Fruit fly (Drosophila melanogaster) whole organism, embryonic: ENCODE measurements around the gene Cyp4g15.

Source experiments
- ATbp ChIP-seq: fragments of 200-800 bp; sonication (Bioruptor generic); optimal IDR thresholded peaks from 2 replicates; lab custom pipeline; 2017; ENCODE audit warnings: missing biosample characterization, mild to moderate bottlenecking, missing genetic modification characterization, missing genetic modification reagents
- B-H2 ChIP-seq: fragments of 200-800 bp; sonication (Bioruptor generic); optimal IDR thresholded peaks from 2 replicates; lab custom pipeline; 2018; ENCODE audit warnings: missing biosample characterization, mild to moderate bottlenecking, missing genetic modification characterization
- C15 ChIP-seq: fragments of 200-800 bp; sonication (Bioruptor generic); IDR thresholded peaks from 3 replicates; pipeline ENCODE4 v1.3.6; 2022; ENCODE audit warnings: missing biosample characterization, missing genetic modification characterization
- CG10321 ChIP-seq: fragments of 200-800 bp; sonication (Bioruptor generic); IDR thresholded peaks from 2 replicates; pipeline ENCODE4 v1.3.6; 2022; ENCODE audit warnings: missing biosample characterization, missing genetic modification characterization
- CG11504 ChIP-seq: fragments of 200-800 bp; sonication (Bioruptor generic); optimal IDR thresholded peaks from 3 replicates; lab custom pipeline; 2019; ENCODE audit warnings: missing biosample characterization, mild to moderate bottlenecking, missing genetic modification characterization, moderate library complexity
- CG12744 ChIP-seq: fragments of 200-800 bp; sonication (Bioruptor generic); optimal IDR thresholded peaks from 2 replicates; lab custom pipeline; 2016; ENCODE audit warnings: missing biosample characterization, missing genetic modification characterization
- CG13624 ChIP-seq: fragments of 200-800 bp; sonication (Bioruptor generic); optimal IDR thresholded peaks from 2 replicates; lab custom pipeline; 2016; ENCODE audit warnings: missing biosample characterization, missing genetic modification characterization
- CG14710 ChIP-seq: fragments of 200-800 bp; sonication (Bioruptor generic); optimal IDR thresholded peaks from 3 replicates; lab custom pipeline; 2019; ENCODE audit warnings: missing biosample characterization, mild to moderate bottlenecking, missing genetic modification characterization, moderate library complexity
- CG15601 ChIP-seq: fragments of 200-800 bp; sonication (Bioruptor generic); optimal IDR thresholded peaks from 3 replicates; lab custom pipeline; 2019; ENCODE audit warnings: missing biosample characterization, mild to moderate bottlenecking, missing genetic modification characterization, moderate library complexity
- CG17186 ChIP-seq: fragments of 200-800 bp; sonication (Bioruptor generic); optimal IDR thresholded peaks from 3 replicates; lab custom pipeline; 2017; ENCODE audit warnings: missing biosample characterization, missing genetic modification reagents, missing genetic modification characterization
- CG2116 ChIP-seq: fragments of 200-800 bp; sonication (Bioruptor generic); optimal IDR thresholded peaks from 3 replicates; lab custom pipeline; 2018; ENCODE audit warnings: missing biosample characterization, mild to moderate bottlenecking, missing genetic modification characterization
- CG2889 ChIP-seq: fragments of 200-800 bp; sonication (Bioruptor generic); IDR thresholded peaks from 3 replicates; pipeline ENCODE4 v1.3.6; 2022; ENCODE audit warnings: missing biosample characterization, missing genetic modification characterization
- CG31388 ChIP-seq: fragments of 200-800 bp; sonication (Bioruptor generic); optimal IDR thresholded peaks from 2 replicates; lab custom pipeline; 2016; ENCODE audit warnings: missing biosample characterization, missing genetic modification characterization
- CG32532 ChIP-seq: fragments of 200-800 bp; sonication (Bioruptor generic); IDR thresholded peaks from 2 replicates; pipeline ENCODE4 v1.3.6; 2022; ENCODE audit warnings: missing biosample characterization, missing genetic modification characterization
- CG32772 ChIP-seq: fragments of 200-800 bp; sonication (Bioruptor generic); IDR thresholded peaks from 2 replicates; pipeline ENCODE4 v1.3.6; 2022; ENCODE audit warnings: missing biosample characterization, missing genetic modification characterization
- CG34224 ChIP-seq: fragments of 200-800 bp; sonication (Bioruptor generic); IDR thresholded peaks from 3 replicates; pipeline ENCODE4 v1.3.6; 2022; ENCODE audit warnings: missing biosample characterization, missing genetic modification characterization; ENCODE audit not compliant: partially characterized antibody
- CG34376 ChIP-seq: fragments of 200-800 bp; sonication (Bioruptor generic); optimal IDR thresholded peaks from 2 replicates; lab custom pipeline; 2018; ENCODE audit warnings: missing biosample characterization, mild to moderate bottlenecking, missing genetic modification characterization
- CG4360 ChIP-seq: fragments of 200-800 bp; sonication (Bioruptor generic); IDR thresholded peaks from 2 replicates; pipeline ENCODE4 v1.3.6; 2022; ENCODE audit warnings: missing biosample characterization, missing genetic modification characterization
- CG5245 ChIP-seq: fragments of 200-800 bp; sonication (Bioruptor generic); optimal IDR thresholded peaks from 3 replicates; lab custom pipeline; 2016; ENCODE audit warnings: missing biosample characterization, missing genetic modification characterization
- CG7357 ChIP-seq: fragments of 200-800 bp; sonication (Bioruptor generic); IDR thresholded peaks from 3 replicates; pipeline ENCODE4 v1.3.6; 2022; ENCODE audit warnings: missing biosample characterization, missing genetic modification characterization
- CG7745 ChIP-seq: fragments of 200-800 bp; sonication (Bioruptor generic); optimal IDR thresholded peaks from 2 replicates; lab custom pipeline; 2018; ENCODE audit warnings: missing biosample characterization, mild to moderate bottlenecking, missing genetic modification characterization, moderate library complexity
- CG7963 ChIP-seq: fragments of 200-800 bp; sonication (Bioruptor generic); IDR thresholded peaks from 3 replicates; pipeline ENCODE4 v1.3.6; 2022; ENCODE audit warnings: missing biosample characterization, missing genetic modification characterization; ENCODE audit not compliant: partially characterized antibody
- CG9727 ChIP-seq: fragments of 200-800 bp; sonication (Bioruptor generic); optimal IDR thresholded peaks from 3 replicates; lab custom pipeline; 2017; ENCODE audit warnings: missing biosample characterization, mild to moderate bottlenecking, missing genetic modification characterization
- H2.0 ChIP-seq: fragments of 200-800 bp; sonication (Bioruptor generic); IDR thresholded peaks from 2 replicates; pipeline ENCODE4 v1.3.6; 2022; ENCODE audit warnings: missing biosample characterization, missing genetic modification characterization
- Lpt ChIP-seq: fragments of >200 bp; optimal IDR thresholded peaks from 2 replicates; lab custom pipeline; 2018; ENCODE audit warnings: missing biosample characterization, missing genetic modification characterization
- Mad ChIP-seq: fragments of 200-800 bp; sonication (Bioruptor generic); optimal IDR thresholded peaks from 2 replicates; lab custom pipeline; 2016; ENCODE audit warnings: missing biosample characterization, missing genetic modification characterization
- Meics ChIP-seq: fragments of 200-800 bp; sonication (Bioruptor generic); optimal IDR thresholded peaks from 2 replicates; lab custom pipeline; 2017; ENCODE audit warnings: missing biosample characterization, mild to moderate bottlenecking, missing genetic modification characterization
- Mrtf ChIP-seq: fragments of 200-800 bp; sonication (Bioruptor generic); IDR thresholded peaks from 3 replicates; pipeline ENCODE4 v1.3.6; 2022; ENCODE audit warnings: missing biosample characterization, missing genetic modification characterization
- Myb ChIP-seq: fragments of 200-800 bp; sonication (Bioruptor generic); optimal IDR thresholded peaks from 2 replicates; lab custom pipeline; 2016; ENCODE audit warnings: missing biosample characterization, missing genetic modification characterization
- Poxn ChIP-seq: fragments of 200-800 bp; sonication (Bioruptor generic); IDR thresholded peaks from 2 replicates; pipeline ENCODE4 v1.3.6; 2022; ENCODE audit warnings: missing biosample characterization, missing genetic modification characterization
- Scr ChIP-seq: fragments of 200-800 bp; sonication (Bioruptor generic); IDR thresholded peaks from 2 replicates; pipeline ENCODE4 v1.3.6; 2022; ENCODE audit warnings: missing biosample characterization, missing genetic modification characterization; ENCODE audit not compliant: partially characterized antibody
- Usf ChIP-seq: fragments of 200-800 bp; sonication (Bioruptor generic); optimal IDR thresholded peaks from 2 replicates; lab custom pipeline; 2017; ENCODE audit warnings: missing genotype, missing biosample characterization, missing genetic modification characterization
- ase ChIP-seq: fragments of 200-800 bp; sonication (Bioruptor generic); IDR thresholded peaks from 3 replicates; pipeline ENCODE4 v1.3.6; 2022; ENCODE audit warnings: missing biosample characterization, missing genetic modification characterization
- ash1 ChIP-seq: fragments of 200-800 bp; sonication (Bioruptor generic); optimal IDR thresholded peaks from 2 replicates; lab custom pipeline; 2018; ENCODE audit warnings: missing biosample characterization, mild to moderate bottlenecking, missing genetic modification characterization
- bbx ChIP-seq: fragments of 200-800 bp; sonication (Bioruptor generic); IDR thresholded peaks from 2 replicates; pipeline ENCODE4 v1.3.6; 2022; ENCODE audit warnings: missing biosample characterization, missing genetic modification characterization; ENCODE audit not compliant: partially characterized antibody
- corto ChIP-seq: fragments of 200-800 bp; sonication (Bioruptor generic); optimal IDR thresholded peaks from 2 replicates; lab custom pipeline; 2016; ENCODE audit warnings: missing biosample characterization, mild to moderate bottlenecking, missing genetic modification characterization, moderate library complexity
- eve ChIP-seq, 2 experiments: fragments of >200 bp; optimal IDR thresholded peaks; 2 replicates each; lab custom pipeline; 2017; ENCODE audit warnings: missing biosample characterization in 2 of 2, missing genetic modification characterization in 2 of 2
- fru ChIP-seq: fragments of >200 bp; optimal IDR thresholded peaks from 2 replicates; lab custom pipeline; 2017
- gsb ChIP-seq: fragments of 200-800 bp; sonication (Bioruptor generic); IDR thresholded peaks from 2 replicates; pipeline ENCODE4 v1.3.6; 2022; ENCODE audit warnings: missing biosample characterization, missing genetic modification characterization
- klu ChIP-seq: fragments of 200-800 bp; sonication (Bioruptor generic); IDR thresholded peaks from 2 replicates; pipeline ENCODE4 v1.3.6; 2022; ENCODE audit warnings: missing biosample characterization, missing genetic modification characterization
- knrl ChIP-seq: fragments of 200-800 bp; sonication (Bioruptor generic); IDR thresholded peaks from 3 replicates; pipeline ENCODE4 v1.3.6; 2022; ENCODE audit warnings: missing biosample characterization, missing genetic modification characterization; ENCODE audit not compliant: partially characterized antibody
- maf-S ChIP-seq: fragments of 200-800 bp; sonication (Bioruptor generic); optimal IDR thresholded peaks from 2 replicates; lab custom pipeline; 2016; ENCODE audit warnings: missing biosample characterization, missing genetic modification characterization
- nerfin-2 ChIP-seq: fragments of 200-800 bp; sonication (Bioruptor generic); IDR thresholded peaks from 2 replicates; pipeline ENCODE4 v1.3.6; 2022; ENCODE audit warnings: missing biosample characterization, missing genetic modification characterization; ENCODE audit not compliant: partially characterized antibody
- pzg ChIP-seq: fragments of 200-800 bp; sonication (Bioruptor generic); optimal IDR thresholded peaks from 3 replicates; lab custom pipeline; 2018; ENCODE audit warnings: missing biosample characterization, mild to moderate bottlenecking, missing genetic modification characterization, moderate library complexity
- ranshi ChIP-seq: fragments of 200-800 bp; sonication (Bioruptor generic); IDR thresholded peaks from 2 replicates; pipeline ENCODE4 v1.3.6; 2022; ENCODE audit warnings: missing biosample characterization, missing genetic modification characterization
- salm ChIP-seq: fragments of 200-800 bp; sonication (Bioruptor generic); optimal IDR thresholded peaks from 2 replicates; lab custom pipeline; 2018; ENCODE audit warnings: missing biosample characterization, mild to moderate bottlenecking, missing genetic modification characterization
- sc ChIP-seq, 3 experiments: fragments of >200 bp in 2 of 3; fragments of 200-800 bp in 1 of 3; sonication (Bioruptor generic) in 1 of 3; optimal IDR thresholded peaks; 2 replicates in 2 of 3; 3 replicates in 1 of 3; lab custom pipeline; 2017; ENCODE audit warnings: mild to moderate bottlenecking in 1 of 3, missing biosample characterization in 1 of 3, missing genetic modification characterization in 1 of 3, missing genetic modification reagents in 1 of 3
- shn ChIP-seq: fragments of 200-800 bp; sonication (Bioruptor generic); optimal IDR thresholded peaks from 3 replicates; lab custom pipeline; 2016; ENCODE audit warnings: missing biosample characterization, missing genetic modification characterization
- sr ChIP-seq: fragments of 200-800 bp; sonication (Bioruptor generic); IDR thresholded peaks from 3 replicates; pipeline ENCODE4 v1.3.6; 2022; ENCODE audit warnings: missing biosample characterization, missing genetic modification characterization
- vfl ChIP-seq: fragments of 200-800 bp; sonication (Bioruptor generic); optimal IDR thresholded peaks from 2 replicates; lab custom pipeline; 2016; ENCODE audit warnings: missing biosample characterization, missing genetic modification characterization

Cyp4g15 gene

dm6 chrX:11452846-11453391 is 23.9 kb upstream of the Cyp4g15 start (continued):
- peak; percentile 31; the same call in 1 of the 3 replicates for TF ChIP-seq knrl (GFP tag; lab: Robert Waterston, UW)
- no peak for TF ChIP-seq B-H2 (GFP tag; lab: Kevin White, UChicago)
- no peak for TF ChIP-seq CG2116 (GFP tag; lab: Kevin White, UChicago)
- TF ChIP-seq C15 (GFP tag; lab: Robert Waterston, UW): peak; percentile 74; the same call in 2 of the 3 replicates
- TF ChIP-seq CG9727 (GFP tag; lab: Kevin White, UChicago): peak; percentile 76
- peak; percentile 32 for TF ChIP-seq Myb (GFP tag; lab: Kevin White, UChicago)
- peak; percentile 64 for TF ChIP-seq Meics (GFP tag; lab: Kevin White, UChicago)
- no peak for TF ChIP-seq Scr (GFP tag; lab: Robert Waterston, UW)
- no peak for TF ChIP-seq CG31388
- TF ChIP-seq CG32532 (GFP tag; lab: Robert Waterston, UW): peak; percentile 81
- TF ChIP-seq CG7357 (GFP tag; lab: Robert Waterston, UW): peak; percentile 52; the same call in 1 of the 3 replicates
- TF ChIP-seq CG32772 (GFP tag; lab: Robert Waterston, UW): peak; percentile 83
- TF ChIP-seq CG7963 (GFP tag; lab: Robert Waterston, UW): no peak
- no peak for TF ChIP-seq eve (GFP tag; optimal IDR thresholded peaks at IDR 0.05; lab: Kevin White, UChicago)
- peak; percentile 87 for TF ChIP-seq H2.0
- TF ChIP-seq Lpt (GFP tag; lab: Kevin White, UChicago): no peak
- TF ChIP-seq ranshi (GFP tag; lab: Robert Waterston, UW): peak; percentile 83
- TF ChIP-seq maf-S: peak; percentile 31
- TF ChIP-seq CG34224: no peak
- no peak for TF ChIP-seq Usf (GFP tag; lab: Kevin White, UChicago)
- peak; percentile 14 for TF ChIP-seq pzg (GFP tag; lab: Kevin White, UChicago)
- no peak for TF ChIP-seq CG12744 (GFP tag; lab: Kevin White, UChicago)
- peak; percentile 49 for TF ChIP-seq corto (GFP tag; lab: Kevin White, UChicago)
- TF ChIP-seq sc (optimal IDR thresholded peaks at IDR 0.05; lab: Kevin White, UChicago): no peak
- TF ChIP-seq sc (GFP tag; optimal IDR thresholded peaks at IDR 0.05; lab: Kevin White, UChicago): peak; percentile 35
- TF ChIP-seq ATbp (GFP tag; lab: Kevin White, UChicago): peak; percentile 79
- TF ChIP-seq Mrtf (GFP tag; lab: Robert Waterston, UW): peak; percentile 66; the same call in 1 of the 3 replicates
- TF ChIP-seq nerfin-2: no peak
- peak; percentile 65 for TF ChIP-seq Mad (GFP tag; lab: Kevin White, UChicago)
- TF ChIP-seq vfl (GFP tag; lab: Kevin White, UChicago): peak; percentile 57
- TF ChIP-seq klu (GFP tag; lab: Robert Waterston, UW): peak; percentile 39; the same call in 1 of the 2 replicates
- TF ChIP-seq ash1 (GFP tag; lab: Kevin White, UChicago): no peak
- peak; percentile 88 for TF ChIP-seq ase (GFP tag; lab: Robert Waterston, UW)
- peak; percentile 22 for TF ChIP-seq CG34376 (GFP tag; lab: Kevin White, UChicago)
- no peak for TF ChIP-seq CG7745 (tag; lab: Kevin White, UChicago)
- TF ChIP-seq CG2889 (GFP tag; lab: Robert Waterston, UW): peak; percentile 73; the same call in 2 of the 3 replicates
- TF ChIP-seq bbx (GFP tag; lab: Robert Waterston, UW): 0 out of 2 replicates have a peak, but pooled peaks have one; percentile 37
- peak; percentile 44 for TF ChIP-seq CG17186 (GFP tag; lab: Kevin White, UChicago)
- peak; percentile 51 for TF ChIP-seq shn (GFP tag; lab: Kevin White, UChicago)
- TF ChIP-seq fru (lab: Kevin White, UChicago): no peak
- TF ChIP-seq CG5245: no peak
- peak; percentile 75 for TF ChIP-seq sr
- peak; percentile 76 for TF ChIP-seq CG15601 (tag; lab: Kevin White, UChicago)
- TF ChIP-seq CG10321 (GFP tag; lab: Robert Waterston, UW): peak; percentile 65; the same call in 1 of the 2 replicates
- peak; percentile 89 for TF ChIP-seq CG4360 (GFP tag; lab: Robert Waterston, UW)
- peak; percentile 80 for TF ChIP-seq CG11504 (tag; lab: Kevin White, UChicago)
- TF ChIP-seq CG14710 (tag; lab: Kevin White, UChicago): peak; percentile 43
- TF ChIP-seq Poxn: no peak
- TF ChIP-seq salm (tag; lab: Kevin White, UChicago): peak; percentile 23
- peak; percentile 36; the same call in 1 of the 2 replicates for TF ChIP-seq gsb (GFP tag; lab: Robert Waterston, UW)
- peak; percentile 72 for TF ChIP-seq CG13624 (GFP tag; lab: Kevin White, UChicago)
